Fruit fly (Drosophila melanogaster): ENCODE results near the gene Det.

The Det gene

dm6 chr3R:17151376-17152026, 2.0 kb downstream of the Det start, which contains the start of gene CG5292:
Gene CG5292, plus strand, starts transcription at chr3R:17151861.
- TF ChIP-seq CG10348 (GFP tag; IDR thresholded peaks at IDR 0.05) (no peak), CG15710 (tag; optimal IDR thresholded peaks at IDR 0.05) (peak; percentile 29), CG12605 (GFP tag; IDR thresholded peaks at IDR 0.05) (peak; percentile 63), Ets98B (GFP tag; IDR thresholded peaks at IDR 0.05) (peak; percentile 69), fd96Ca (GFP tag; IDR thresholded peaks at IDR 0.05) (no peak), Snoo (tag; optimal IDR thresholded peaks at IDR 0.05) (no peak), CG32121 (GFP tag; IDR thresholded peaks at IDR 0.05) (peak; percentile 42; the same call in 1 of the 2 replicates), Pif1B (GFP tag; optimal IDR thresholded peaks at IDR 0.05) (peak; percentile 41), CG8159 (tag; optimal IDR thresholded peaks at IDR 0.05) (peak; percentile 30), rn (GFP tag; IDR thresholded peaks at IDR 0.05) (no peak), gl (tag; optimal IDR thresholded peaks at IDR 0.05) (no peak), EcR (GFP tag; optimal IDR thresholded peaks at IDR 0.05) (no peak), CG4496 (GFP tag; IDR thresholded peaks at IDR 0.05) (peak; percentile 78)

dm6 chr3R:17178140-17178539, 28.7 kb downstream of the Det start:
- TF ChIP-seq CG15710 (tag; optimal IDR thresholded peaks at IDR 0.05) (no peak), CG17806 (tag; optimal IDR thresholded peaks at IDR 0.05) (no peak), CG8159 (tag; optimal IDR thresholded peaks at IDR 0.05) (no peak), CG13204 (GFP tag; optimal IDR thresholded peaks at IDR 0.05) (no peak), Pif1A (GFP tag; optimal IDR thresholded peaks at IDR 0.05) (no peak), D1 (tag; optimal IDR thresholded peaks at IDR 0.05) (no peak), CG8301 (tag; optimal IDR thresholded peaks at IDR 0.05) (no peak), CG32121 (GFP tag; IDR thresholded peaks at IDR 0.05) (no peak), CG12605 (GFP tag; IDR thresholded peaks at IDR 0.05) (no peak), CG10348 (GFP tag; IDR thresholded peaks at IDR 0.05) (no peak), CG14655 (GFP tag; optimal IDR thresholded peaks at IDR 0.05) (no peak), CG4496 (GFP tag; IDR thresholded peaks at IDR 0.05) (no peak), CG34367 (tag; optimal IDR thresholded peaks at IDR 0.05) (no peak), rn (GFP tag; IDR thresholded peaks at IDR 0.05) (no peak), gl (tag; optimal IDR thresholded peaks at IDR 0.05) (no peak), Pif1B (GFP tag; optimal IDR thresholded peaks at IDR 0.05) (no peak), EcR (GFP tag; optimal IDR thresholded peaks at IDR 0.05) (no peak), fd96Ca (GFP tag; IDR thresholded peaks at IDR 0.05) (no peak), Snoo (tag; optimal IDR thresholded peaks at IDR 0.05) (no peak), CG9948 (tag; optimal IDR thresholded peaks at IDR 0.05) (no peak)

dm6 chr3R:17192009-17192408, 42.5 kb downstream of the Det start:
- TF ChIP-seq CG9948 (tag; optimal IDR thresholded peaks at IDR 0.05) (peak; percentile 8), rn (GFP tag; IDR thresholded peaks at IDR 0.05) (no peak), CG8159 (tag; optimal IDR thresholded peaks at IDR 0.05) (no peak), D1 (tag; optimal IDR thresholded peaks at IDR 0.05) (no peak), CG12605 (GFP tag; IDR thresholded peaks at IDR 0.05) (no peak), Pif1A (GFP tag; optimal IDR thresholded peaks at IDR 0.05) (peak; percentile 39), Ets98B (GFP tag; IDR thresholded peaks at IDR 0.05) (no peak), fd96Ca (GFP tag; IDR thresholded peaks at IDR 0.05) (no peak), CG13204 (GFP tag; optimal IDR thresholded peaks at IDR 0.05) (no peak), CG17806 (tag; optimal IDR thresholded peaks at IDR 0.05) (peak; percentile 47), Pif1B (GFP tag; optimal IDR thresholded peaks at IDR 0.05) (peak; percentile 43), Snoo (tag; optimal IDR thresholded peaks at IDR 0.05) (no peak), CG15710 (tag; optimal IDR thresholded peaks at IDR 0.05) (no peak), CG34367 (tag; optimal IDR thresholded peaks at IDR 0.05) (no peak), EcR (GFP tag; optimal IDR thresholded peaks at IDR 0.05) (no peak), CG8301 (tag; optimal IDR thresholded peaks at IDR 0.05) (peak; percentile 14), CG32121 (GFP tag; IDR thresholded peaks at IDR 0.05) (no peak), CG14655 (GFP tag; optimal IDR thresholded peaks at IDR 0.05) (peak; percentile 42)

- peak; percentile 19 for TF ChIP-seq CG34367 (tag; optimal IDR thresholded peaks at IDR 0.05)
- peak; percentile 41 for TF ChIP-seq CG15710 (tag; optimal IDR thresholded peaks at IDR 0.05)
- TF ChIP-seq CG8159 (tag; optimal IDR thresholded peaks at IDR 0.05): peak; percentile 55
- TF ChIP-seq CG17806 (tag; optimal IDR thresholded peaks at IDR 0.05): peak; percentile 54
- peak; percentile 47 for TF ChIP-seq CG9948 (tag; optimal IDR thresholded peaks at IDR 0.05)
- TF ChIP-seq EcR (GFP tag; optimal IDR thresholded peaks at IDR 0.05): no peak
Measured at dm6 chr3R:17193657-17194056, 44.2 kb downstream of the Det start.

- TF ChIP-seq CG4496 (GFP tag; IDR thresholded peaks at IDR 0.05) (no peak), CG8301 (tag; optimal IDR thresholded peaks at IDR 0.05) (no peak), Ets98B (GFP tag; IDR thresholded peaks at IDR 0.05) (no peak), CG12605 (GFP tag; IDR thresholded peaks at IDR 0.05) (no peak), Pif1A (GFP tag; optimal IDR thresholded peaks at IDR 0.05) (no peak), CG10348 (GFP tag; IDR thresholded peaks at IDR 0.05) (no peak), gl (tag; optimal IDR thresholded peaks at IDR 0.05) (no peak), CG9948 (tag; optimal IDR thresholded peaks at IDR 0.05) (no peak), EcR (GFP tag; optimal IDR thresholded peaks at IDR 0.05) (no peak), CG14655 (GFP tag; optimal IDR thresholded peaks at IDR 0.05) (no peak), Snoo (tag; optimal IDR thresholded peaks at IDR 0.05) (no peak), CG17806 (tag; optimal IDR thresholded peaks at IDR 0.05) (no peak), CG13204 (GFP tag; optimal IDR thresholded peaks at IDR 0.05) (no peak), fd96Ca (GFP tag; IDR thresholded peaks at IDR 0.05) (no peak), D1 (tag; optimal IDR thresholded peaks at IDR 0.05) (no peak), Pif1B (GFP tag; optimal IDR thresholded peaks at IDR 0.05) (no peak), CG8159 (tag; optimal IDR thresholded peaks at IDR 0.05) (no peak), CG15710 (tag; optimal IDR thresholded peaks at IDR 0.05) (no peak)
Measured at dm6 chr3R:17197599-17197998, 48.1 kb downstream of the Det start.

Measured in whole organism, pupa.